Fruit fly (Drosophila melanogaster) whole organism: Measurements from ENCODE around the gene CG1943.

ENCODE experiments used
- CG8478 ChIP-seq: fragments of >200 bp; optimal IDR thresholded peaks from 2 replicates; lab custom pipeline; 2018; ENCODE audit warnings: inconsistent platforms
- Dll ChIP-seq: fragments of >200 bp; optimal IDR thresholded peaks from 2 replicates; lab custom pipeline; 2017
- EcR ChIP-seq, 2 experiments: fragments of >200 bp; optimal IDR thresholded peaks; 2 replicates each; lab custom pipeline; 2017; ENCODE audit warnings: missing biosample characterization in 2 of 2, missing genetic modification characterization in 2 of 2, missing genetic modification reagents in 2 of 2
- pan ChIP-seq: fragments of >200 bp; optimal IDR thresholded peaks from 2 replicates; lab custom pipeline; 2017
- psq ChIP-seq: fragments of >200 bp; optimal IDR thresholded peaks from 2 replicates; lab custom pipeline; 2017

DNA sequence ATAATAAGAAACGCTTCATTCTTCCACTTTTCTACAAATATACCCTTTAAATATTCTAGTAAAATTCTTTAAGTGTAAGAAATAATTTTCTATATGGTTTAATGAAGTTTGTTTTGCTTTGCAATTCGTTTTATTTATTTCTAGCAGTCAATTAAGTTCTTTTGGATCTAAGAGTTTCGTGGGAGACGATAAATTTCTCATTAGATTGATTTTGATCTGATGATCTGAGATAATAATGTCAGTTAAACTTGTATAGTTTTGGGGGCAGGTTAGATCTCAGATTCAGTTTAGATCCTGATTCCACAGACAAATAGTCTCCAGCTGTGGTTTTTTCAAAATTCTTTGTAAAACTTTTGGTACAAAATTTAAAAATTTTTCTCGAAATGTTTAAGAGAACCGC is 15.6 kb upstream of the CG1943 start, which contains the start of gene dj:
- no peak for TF ChIP-seq pan
- TF ChIP-seq CG8478 (lab: Kevin White, UChicago), result no peak
- no peak for TF ChIP-seq psq
- no peak for TF ChIP-seq EcR (GFP tag; optimal IDR thresholded peaks at IDR 0.05; lab: Kevin White, UChicago)
- TF ChIP-seq Dll (lab: Kevin White, UChicago), result no peak
